Fruit fly (Drosophila melanogaster) whole organism, embryonic: ENCODE measurements around the gene MRP.
A peak's percentile ranks its signal among the peaks of the same experiment; 100 is the strongest.

ENCODE experiments used
- BEAF-32 ChIP-seq: fragments of 200-800 bp; sonication (Bioruptor generic); optimal IDR thresholded peaks from 3 replicates; lab custom pipeline; 2017; ENCODE audit warnings: missing biosample characterization, missing genetic modification characterization, mild to moderate bottlenecking, moderate library complexity, missing genetic modification reagents
- CG10543 ChIP-seq: fragments of 200-800 bp; sonication (Bioruptor generic); optimal IDR thresholded peaks from 3 replicates; lab custom pipeline; 2017; ENCODE audit warnings: missing biosample characterization, mild to moderate bottlenecking, missing genetic modification characterization, moderate library complexity
- CG11723 ChIP-seq: fragments of 200-800 bp; sonication (Bioruptor generic); optimal IDR thresholded peaks from 2 replicates; lab custom pipeline; 2017; ENCODE audit warnings: missing biosample characterization, mild to moderate bottlenecking, missing genetic modification characterization
- CG12155 ChIP-seq: fragments of 200-800 bp; sonication (Bioruptor generic); optimal IDR thresholded peaks from 3 replicates; lab custom pipeline; 2016; ENCODE audit warnings: missing biosample characterization, missing genetic modification characterization
- CG1233 ChIP-seq: fragments of 200-800 bp; sonication (Bioruptor generic); optimal IDR thresholded peaks from 4 replicates; lab custom pipeline; 2018; ENCODE audit warnings: missing biosample characterization, mild to moderate bottlenecking, missing genetic modification characterization
- CG12391 ChIP-seq: fragments of 200-800 bp; sonication (Bioruptor generic); optimal IDR thresholded peaks from 3 replicates; lab custom pipeline; 2018; ENCODE audit warnings: missing biosample characterization, mild to moderate bottlenecking, missing genetic modification characterization, moderate library complexity
- CG13123 ChIP-seq: fragments of 200-800 bp; sonication (Bioruptor generic); optimal IDR thresholded peaks from 2 replicates; lab custom pipeline; 2016; ENCODE audit warnings: missing biosample characterization, missing genetic modification characterization
- CG14710 ChIP-seq: fragments of 200-800 bp; sonication (Bioruptor generic); optimal IDR thresholded peaks from 3 replicates; lab custom pipeline; 2019; ENCODE audit warnings: missing biosample characterization, mild to moderate bottlenecking, missing genetic modification characterization, moderate library complexity
- CG2116 ChIP-seq: fragments of 200-800 bp; sonication (Bioruptor generic); optimal IDR thresholded peaks from 3 replicates; lab custom pipeline; 2018; ENCODE audit warnings: missing biosample characterization, mild to moderate bottlenecking, missing genetic modification characterization
- CG30020 ChIP-seq: fragments of 200-800 bp; optimal IDR thresholded peaks from 2 replicates; lab custom pipeline; 2019; ENCODE audit warnings: missing biosample characterization, mild to moderate bottlenecking, missing genetic modification characterization, moderate library complexity
- CG30431 ChIP-seq: fragments of 200-800 bp; sonication (Bioruptor generic); optimal IDR thresholded peaks from 2 replicates; lab custom pipeline; 2017; ENCODE audit warnings: missing biosample characterization, missing genetic modification characterization
- CG6654 ChIP-seq: fragments of 200-800 bp; sonication (Bioruptor generic); optimal IDR thresholded peaks from 2 replicates; lab custom pipeline; 2017; ENCODE audit warnings: missing biosample characterization, mild to moderate bottlenecking, missing genetic modification characterization
- CG6683 ChIP-seq: fragments of 200-800 bp; sonication (Bioruptor generic); optimal IDR thresholded peaks from 2 replicates; lab custom pipeline; 2017; ENCODE audit warnings: missing biosample characterization, mild to moderate bottlenecking, missing genetic modification characterization, missing genetic modification reagents
- CG6791 ChIP-seq: fragments of 200-800 bp; sonication (Bioruptor generic); IDR thresholded peaks from 3 replicates; pipeline ENCODE4 v1.3.6; 2022; ENCODE audit warnings: missing biosample characterization, missing genetic modification characterization; ENCODE audit not compliant: partially characterized antibody
- CG7839 ChIP-seq: fragments of 200-800 bp; sonication (Bioruptor generic); optimal IDR thresholded peaks from 3 replicates; lab custom pipeline; 2018; ENCODE audit warnings: missing biosample characterization, mild to moderate bottlenecking, missing genetic modification characterization, moderate library complexity
- CG9437 ChIP-seq: fragments of 200-800 bp; sonication (Bioruptor generic); optimal IDR thresholded peaks from 2 replicates; lab custom pipeline; 2018; ENCODE audit warnings: missing biosample characterization, mild to moderate bottlenecking, missing genetic modification characterization
- CG9932 ChIP-seq: fragments of 200-800 bp; sonication (Bioruptor generic); IDR thresholded peaks from 2 replicates; pipeline ENCODE4 v1.3.6; 2022; ENCODE audit warnings: missing biosample characterization, missing genetic modification characterization
- Dad ChIP-seq: fragments of 200-800 bp; sonication (Bioruptor generic); optimal IDR thresholded peaks from 3 replicates; lab custom pipeline; 2016; ENCODE audit warnings: missing biosample characterization, missing genetic modification characterization
- Dp ChIP-seq: fragments of 200-800 bp; sonication (Bioruptor generic); optimal IDR thresholded peaks from 2 replicates; lab custom pipeline; 2018; ENCODE audit warnings: missing biosample characterization, mild to moderate bottlenecking, missing genetic modification characterization, moderate library complexity
- Fer3 ChIP-seq: fragments of 200-800 bp; sonication (Bioruptor generic); optimal IDR thresholded peaks from 2 replicates; lab custom pipeline; 2018; ENCODE audit warnings: missing biosample characterization, mild to moderate bottlenecking, missing genetic modification characterization, moderate library complexity
- Hand ChIP-seq: fragments of 200-800 bp; sonication (Bioruptor generic); optimal IDR thresholded peaks from 2 replicates; lab custom pipeline; 2017; ENCODE audit warnings: mild to moderate bottlenecking, missing biosample characterization, missing genetic modification reagents, missing genetic modification characterization
- Hmr ChIP-seq: fragments of 200-800 bp; sonication (Bioruptor generic); optimal IDR thresholded peaks from 3 replicates; lab custom pipeline; 2017; ENCODE audit warnings: mild to moderate bottlenecking, missing biosample characterization, missing genetic modification reagents, missing genetic modification characterization
- Hr78 ChIP-seq, 2 experiments: fragments of 200-800 bp in 1 of 2; fragments of >200 bp in 1 of 2; sonication (Bioruptor generic) in 1 of 2; optimal IDR thresholded peaks; 2 replicates each; lab custom pipeline; 2017 to 2019; ENCODE audit warnings: missing biosample characterization in 2 of 2, missing genetic modification characterization in 2 of 2, mild to moderate bottlenecking in 1 of 2, moderate library complexity in 1 of 2
- Hsf ChIP-seq: fragments of 200-800 bp; sonication (Bioruptor generic); optimal IDR thresholded peaks from 3 replicates; lab custom pipeline; 2016; ENCODE audit warnings: missing biosample characterization, missing genetic modification characterization
- Lpt ChIP-seq: fragments of >200 bp; optimal IDR thresholded peaks from 2 replicates; lab custom pipeline; 2018; ENCODE audit warnings: missing biosample characterization, missing genetic modification characterization
- Mrtf ChIP-seq: fragments of 200-800 bp; sonication (Bioruptor generic); IDR thresholded peaks from 3 replicates; pipeline ENCODE4 v1.3.6; 2022; ENCODE audit warnings: missing biosample characterization, missing genetic modification characterization
- Sry-β ChIP-seq: fragments of 200-800 bp; sonication (Bioruptor generic); optimal IDR thresholded peaks from 2 replicates; lab custom pipeline; 2018; ENCODE audit warnings: missing biosample characterization, mild to moderate bottlenecking, missing genetic modification characterization, moderate library complexity
- Stat92E ChIP-seq, 3 experiments: fragments of >200 bp in 2 of 3; fragments of 200-800 bp in 1 of 3; sonication (Bioruptor generic) in 1 of 3; optimal IDR thresholded peaks; 2 replicates each; lab custom pipeline; 2017 to 2019; ENCODE audit warnings: missing biosample characterization in 3 of 3, missing genetic modification characterization in 3 of 3, mild to moderate bottlenecking in 1 of 3, moderate library complexity in 1 of 3
- Tbp ChIP-seq: fragments of >200 bp; optimal IDR thresholded peaks from 2 replicates; lab custom pipeline; 2018; ENCODE audit warnings: missing biosample characterization, missing genetic modification characterization
- abd-A ChIP-seq: fragments of 200-800 bp; sonication (Bioruptor generic); optimal IDR thresholded peaks from 3 replicates; lab custom pipeline; 2019; ENCODE audit warnings: missing biosample characterization, mild to moderate bottlenecking, missing genetic modification characterization, moderate library complexity
- ato ChIP-seq: fragments of 200-800 bp; sonication (Bioruptor generic); IDR thresholded peaks from 2 replicates; pipeline ENCODE4 v1.3.6; 2022; ENCODE audit warnings: missing biosample characterization, missing genetic modification characterization; ENCODE audit not compliant: partially characterized antibody
- bbx ChIP-seq: fragments of 200-800 bp; sonication (Bioruptor generic); IDR thresholded peaks from 2 replicates; pipeline ENCODE4 v1.3.6; 2022; ENCODE audit warnings: missing biosample characterization, missing genetic modification characterization; ENCODE audit not compliant: partially characterized antibody
- cad ChIP-seq: fragments of >200 bp; optimal IDR thresholded peaks from 2 replicates; lab custom pipeline; 2017; ENCODE audit warnings: missing biosample characterization, missing genetic modification characterization
- caup ChIP-seq: fragments of 200-800 bp; sonication (Bioruptor generic); optimal IDR thresholded peaks from 3 replicates; lab custom pipeline; 2017; ENCODE audit warnings: missing biosample characterization, mild to moderate bottlenecking, missing genetic modification characterization, moderate library complexity; ENCODE audit not compliant: severe bottlenecking
- ci ChIP-seq: fragments of 200-800 bp; sonication (Bioruptor generic); IDR thresholded peaks from 3 replicates; pipeline ENCODE4 v1.3.6; 2022; ENCODE audit warnings: missing biosample characterization, missing genetic modification characterization
- dimm ChIP-seq: fragments of 200-800 bp; sonication (Bioruptor generic); IDR thresholded peaks from 2 replicates; pipeline ENCODE4 v1.3.6; 2022; ENCODE audit warnings: missing biosample characterization, missing genetic modification characterization
- esg ChIP-seq: fragments of 200-800 bp; sonication (Bioruptor generic); conservative IDR thresholded peaks from 2 replicates; pipeline ENCODE4 v1.3.6; 2022; ENCODE audit warnings: missing biosample characterization, missing genetic modification characterization
- ewg ChIP-seq: fragments of 200-800 bp; sonication (Bioruptor generic); optimal IDR thresholded peaks from 3 replicates; lab custom pipeline; 2017; ENCODE audit warnings: mild to moderate bottlenecking, missing biosample characterization, missing genetic modification reagents, missing genetic modification characterization
- grau ChIP-seq: fragments of 200-800 bp; optimal IDR thresholded peaks from 3 replicates; lab custom pipeline; 2019; ENCODE audit warnings: missing biosample characterization, mild to moderate bottlenecking, missing genetic modification characterization, moderate library complexity
- lmd ChIP-seq: fragments of 200-800 bp; sonication (Bioruptor generic); IDR thresholded peaks from 2 replicates; pipeline ENCODE4 v1.3.6; 2022; ENCODE audit warnings: missing biosample characterization, missing genetic modification characterization
- mam ChIP-seq: fragments of 200-800 bp; sonication (Bioruptor generic); optimal IDR thresholded peaks from 3 replicates; lab custom pipeline; 2016; ENCODE audit warnings: missing biosample characterization, missing genetic modification characterization
- oc ChIP-seq: fragments of 200-800 bp; sonication (Bioruptor generic); optimal IDR thresholded peaks from 2 replicates; lab custom pipeline; 2018; ENCODE audit warnings: missing biosample characterization, mild to moderate bottlenecking, missing genetic modification characterization, moderate library complexity
- pb ChIP-seq: fragments of 200-800 bp; sonication (Bioruptor generic); optimal IDR thresholded peaks from 3 replicates; lab custom pipeline; 2016; ENCODE audit warnings: missing biosample characterization, missing genetic modification characterization
- pros ChIP-seq: fragments of 200-800 bp; sonication (Bioruptor generic); optimal IDR thresholded peaks from 3 replicates; lab custom pipeline; 2019; ENCODE audit warnings: missing biosample characterization, mild to moderate bottlenecking, missing genetic modification characterization, moderate library complexity
- pum ChIP-seq: fragments of 200-800 bp; sonication (Bioruptor generic); optimal IDR thresholded peaks from 2 replicates; lab custom pipeline; 2016; ENCODE audit warnings: missing biosample characterization, missing genetic modification characterization
- slou ChIP-seq: fragments of 200-800 bp; sonication (Bioruptor generic); optimal IDR thresholded peaks from 3 replicates; lab custom pipeline; 2016; ENCODE audit warnings: missing biosample characterization, missing genetic modification characterization
- trem ChIP-seq: fragments of 200-800 bp; optimal IDR thresholded peaks from 3 replicates; lab custom pipeline; 2019; ENCODE audit warnings: missing biosample characterization, mild to moderate bottlenecking, missing genetic modification characterization, moderate library complexity
- vnd ChIP-seq: fragments of 200-800 bp; sonication (Bioruptor generic); IDR thresholded peaks from 3 replicates; pipeline ENCODE4 v1.3.6; 2022; ENCODE audit warnings: missing biosample characterization, missing genetic modification characterization; ENCODE audit not compliant: partially characterized antibody
- wdn ChIP-seq: fragments of 200-800 bp; sonication (Bioruptor generic); IDR thresholded peaks from 2 replicates; pipeline ENCODE4 v1.3.6; 2022; ENCODE audit warnings: missing biosample characterization, missing genetic modification characterization

MRP gene

dm6 chr2L:12721794-12722315, 3.0 kb downstream of the MRP start, which contains the start of gene Pih1D1 (continued):
- TF ChIP-seq CG6654 (GFP tag; lab: Kevin White, UChicago), result peak; percentile 90
- TF ChIP-seq CG2116, result peak; percentile 80
- TF ChIP-seq Fer3 (tag; lab: Kevin White, UChicago), result peak; percentile 95
- peak; percentile 93 for TF ChIP-seq CG12155 (GFP tag; lab: Kevin White, UChicago)
- TF ChIP-seq CG30020 (tag; lab: Kevin White, UChicago), result peak; percentile 89
- no peak for TF ChIP-seq ato
- TF ChIP-seq CG9932 (GFP tag; lab: Robert Waterston, UW), result peak; percentile 97
- TF ChIP-seq CG11723, result peak; percentile 87
- TF ChIP-seq trem (tag; lab: Kevin White, UChicago), result peak; percentile 98
- no peak for TF ChIP-seq cad (GFP tag; lab: Kevin White, UChicago)
- peak; percentile 96 for TF ChIP-seq Hsf
- TF ChIP-seq Stat92E (GFP tag; optimal IDR thresholded peaks at IDR 0.05; lab: Kevin White, UChicago), result peak in 1 of 3 experiments; percentile 76
- TF ChIP-seq pb (GFP tag; lab: Kevin White, UChicago), result peak; percentile 77
- peak; percentile 96 for TF ChIP-seq CG1233
- peak; percentile 96 for TF ChIP-seq Hmr
- TF ChIP-seq Hand (GFP tag; lab: Kevin White, UChicago), result peak; percentile 23
- no peak for TF ChIP-seq Lpt (GFP tag; lab: Kevin White, UChicago)
- TF ChIP-seq dimm (GFP tag; lab: Robert Waterston, UW), result peak; percentile 86
- TF ChIP-seq ewg (GFP tag; lab: Kevin White, UChicago), result peak; percentile 90
- TF ChIP-seq wdn (GFP tag; lab: Robert Waterston, UW), result peak; percentile 91
- peak; percentile 97 for TF ChIP-seq CG7839 (tag; lab: Kevin White, UChicago)
- TF ChIP-seq CG10543 (GFP tag; lab: Kevin White, UChicago), result peak; percentile 92
- TF ChIP-seq lmd (GFP tag; lab: Robert Waterston, UW), result peak; percentile 97
- no peak for TF ChIP-seq pros (GFP tag; lab: Kevin White, UChicago)
- 0 out of 3 replicates have a peak, but pooled peaks have one; percentile 14 for TF ChIP-seq CG6791 (GFP tag; lab: Robert Waterston, UW)
- peak; percentile 95 for TF ChIP-seq grau (tag; lab: Kevin White, UChicago)
- TF ChIP-seq Dp (GFP tag; lab: Kevin White, UChicago), result peak; percentile 11
- peak; percentile 97 for TF ChIP-seq CG12391 (tag; lab: Kevin White, UChicago)
- TF ChIP-seq ci (GFP tag; lab: Robert Waterston, UW), result peak; percentile 90
- TF ChIP-seq CG14710 (tag; lab: Kevin White, UChicago), result peak; percentile 97
- TF ChIP-seq Dad (GFP tag; lab: Kevin White, UChicago), result peak; percentile 79
- TF ChIP-seq vnd (GFP tag; lab: Robert Waterston, UW), result no peak
- peak; percentile 93 for TF ChIP-seq caup (GFP tag; lab: Kevin White, UChicago)
- TF ChIP-seq esg (GFP tag; lab: Robert Waterston, UW), result peak; percentile 97
- peak; percentile 80 for TF ChIP-seq CG6683
- TF ChIP-seq Mrtf (GFP tag; lab: Robert Waterston, UW), result peak; percentile 93
- peak; percentile 83 for TF ChIP-seq oc (tag; lab: Kevin White, UChicago)
- peak; percentile 90 for TF ChIP-seq CG9437
- no peak for TF ChIP-seq Hr78 (GFP tag; optimal IDR thresholded peaks at IDR 0.05; lab: Kevin White, UChicago)
- peak; percentile 62 for TF ChIP-seq BEAF-32
- TF ChIP-seq mam, result peak; percentile 96
- TF ChIP-seq abd-A (tag; lab: Kevin White, UChicago), result no peak
- TF ChIP-seq bbx (GFP tag; lab: Robert Waterston, UW), result no peak
- TF ChIP-seq CG30431, result peak; percentile 92
- peak; percentile 97 for TF ChIP-seq slou (GFP tag; lab: Kevin White, UChicago)
- no peak for TF ChIP-seq Tbp (GFP tag; lab: Kevin White, UChicago)
- TF ChIP-seq pum (GFP tag; lab: Kevin White, UChicago), result peak; percentile 90
- TF ChIP-seq CG13123 (GFP tag; lab: Kevin White, UChicago), result peak; percentile 89
- TF ChIP-seq Sry-β, result peak; percentile 36
